Worm (Caenorhabditis elegans): Measurements from ENCODE around the gene pfut-1.

ce11 chrX:3165569-3165968, at the start of gene pfut-1:
- TF ChIP-seq ceh-82 (tag; optimal IDR thresholded peaks at IDR 0.05) (no peak), snpc-4 (tag; optimal IDR thresholded peaks at IDR 0.05) (no peak), zag-1 (tag; optimal IDR thresholded peaks at IDR 0.05) (no peak), mab-5 (tag; optimal IDR thresholded peaks at IDR 0.05) (no peak), ama-1 (optimal IDR thresholded peaks at IDR 0.05) (no peak)

All from whole organism, L2 larva.